Fruit fly (Drosophila melanogaster) whole organism: ENCODE data around the gene CG15014.

Experiments used
- CG8478 ChIP-seq: fragments of >200 bp; optimal IDR thresholded peaks from 2 replicates; lab custom pipeline; 2018; ENCODE audit warnings: inconsistent platforms
- Dll ChIP-seq: fragments of >200 bp; optimal IDR thresholded peaks from 2 replicates; lab custom pipeline; 2017
- EcR ChIP-seq, 2 experiments: fragments of >200 bp; optimal IDR thresholded peaks; 2 replicates each; lab custom pipeline; 2017; ENCODE audit warnings: missing biosample characterization in 2 of 2, missing genetic modification characterization in 2 of 2, missing genetic modification reagents in 2 of 2
- pan ChIP-seq: fragments of >200 bp; optimal IDR thresholded peaks from 2 replicates; lab custom pipeline; 2017
- psq ChIP-seq: fragments of >200 bp; optimal IDR thresholded peaks from 2 replicates; lab custom pipeline; 2017
- usp ChIP-seq: fragments of >200 bp; optimal IDR thresholded peaks from 2 replicates; lab custom pipeline; 2017; ENCODE audit warnings: missing biosample characterization, missing genetic modification characterization, mixed read lengths

Gene CG15014

DNA sequence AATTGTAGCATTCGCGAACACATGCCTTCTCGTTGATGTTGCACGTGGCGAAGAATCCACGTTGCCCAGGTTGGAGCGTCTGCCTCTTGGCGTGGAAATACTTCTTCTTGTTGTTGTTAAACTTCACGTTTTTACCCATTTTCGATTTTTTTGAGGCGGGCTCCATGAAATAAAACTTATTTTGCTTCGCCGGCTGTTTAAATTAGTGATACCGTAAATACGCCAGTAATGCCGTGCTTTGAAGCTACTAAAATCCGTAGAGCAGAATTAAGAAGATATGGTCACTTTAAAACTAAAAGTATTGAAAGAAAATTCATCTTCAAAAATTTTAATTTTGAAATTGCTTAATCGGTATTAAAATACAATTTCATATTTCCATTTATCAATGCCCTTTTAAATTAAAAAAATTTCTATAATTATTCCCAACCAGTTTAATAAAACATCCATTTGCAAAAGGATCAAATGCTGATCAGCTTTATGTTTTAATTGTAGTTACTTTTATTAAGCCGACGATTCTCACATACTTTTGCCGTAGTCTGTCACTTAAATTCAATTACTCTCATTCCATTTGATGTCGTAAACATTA is at the start of gene CG15014:
CG15014 (minus strand) TSS at position 228 of the 586 bp plus-strand sequence.
- TF ChIP-seq pan (no peak), usp (GFP tag; lab: Kevin White, UChicago) (no peak), Dll (lab: Kevin White, UChicago) (no peak), EcR (GFP tag; optimal IDR thresholded peaks at IDR 0.05; lab: Kevin White, UChicago) (no peak), psq (no peak), CG8478 (lab: Kevin White, UChicago) (no peak)

dm6 chr3L:4367339-4367738 is 45.3 kb upstream of the CG15014 start, which contains the start of gene CG11342:
CG11342 (minus strand) TSS chr3L:4367458.
- no peak for TF ChIP-seq Dll (lab: Kevin White, UChicago)
- TF ChIP-seq psq: no peak
- TF ChIP-seq pan: no peak
- no peak for TF ChIP-seq usp (GFP tag; lab: Kevin White, UChicago)
- TF ChIP-seq EcR (GFP tag; optimal IDR thresholded peaks at IDR 0.05; lab: Kevin White, UChicago): no peak
- TF ChIP-seq CG8478 (lab: Kevin White, UChicago): no peak

- TF ChIP-seq Dll (lab: Kevin White, UChicago) (no peak), pan (no peak), usp (GFP tag; lab: Kevin White, UChicago) (no peak), CG8478 (lab: Kevin White, UChicago) (no peak), psq (no peak)
These were observed 43.1 kb upstream of the CG15014 start, which contains the start of gene CG33514 for dm6 chr3L:4365197-4365596. CG33514 (plus strand) TSS chr3L:4365434.

- TF ChIP-seq pan (no peak), Dll (lab: Kevin White, UChicago) (no peak), CG8478 (lab: Kevin White, UChicago) (no peak), psq (no peak), usp (GFP tag; lab: Kevin White, UChicago) (no peak), EcR (GFP tag; optimal IDR thresholded peaks at IDR 0.05; lab: Kevin White, UChicago) (no peak)
These were observed 42.1 kb upstream of the CG15014 start, which contains the start of the genes Cip4 and mRpS6 for dm6 chr3L:4363887-4364794. Cip4 (minus strand) TSS chr3L:4364102. mRpS6 (plus strand) TSS chr3L:4364550.

dm6 chr3L:4363484-4363883 is 41.4 kb upstream of the CG15014 start:
- TF ChIP-seq CG8478 (lab: Kevin White, UChicago) (no peak), pan (no peak), psq (no peak), Dll (lab: Kevin White, UChicago) (no peak), EcR (GFP tag; optimal IDR thresholded peaks at IDR 0.05; lab: Kevin White, UChicago) (no peak), usp (GFP tag; lab: Kevin White, UChicago) (no peak)

dm6 chr3L:4362937-4363336 is 40.9 kb upstream of the CG15014 start:
- TF ChIP-seq EcR (GFP tag; optimal IDR thresholded peaks at IDR 0.05; lab: Kevin White, UChicago): no peak
- TF ChIP-seq CG8478 (lab: Kevin White, UChicago): no peak
- no peak for TF ChIP-seq Dll (lab: Kevin White, UChicago)
- no peak for TF ChIP-seq psq
- TF ChIP-seq pan: no peak
- TF ChIP-seq usp (GFP tag; lab: Kevin White, UChicago): no peak

DNA sequence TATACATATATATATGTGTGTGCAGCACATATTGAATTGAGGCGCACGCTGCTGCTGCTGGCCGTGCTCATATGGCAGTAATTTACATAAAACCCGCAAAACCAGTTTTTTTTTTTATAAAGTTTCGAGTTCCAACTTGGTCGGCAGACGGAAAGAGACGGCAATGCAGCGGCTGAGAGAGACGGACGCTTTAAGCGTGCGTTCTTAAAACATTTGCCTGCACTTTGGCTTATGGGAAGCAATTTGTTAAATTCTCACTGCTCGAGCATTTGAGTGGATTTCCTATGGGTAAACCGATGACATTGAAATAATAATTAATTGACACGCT is 38.3 kb upstream of the CG15014 start:
- TF ChIP-seq Dll (lab: Kevin White, UChicago) (no peak), CG8478 (lab: Kevin White, UChicago) (no peak), EcR (GFP tag; optimal IDR thresholded peaks at IDR 0.05; lab: Kevin White, UChicago) (no peak), psq (no peak), pan (no peak), usp (GFP tag; lab: Kevin White, UChicago) (no peak)

DNA sequence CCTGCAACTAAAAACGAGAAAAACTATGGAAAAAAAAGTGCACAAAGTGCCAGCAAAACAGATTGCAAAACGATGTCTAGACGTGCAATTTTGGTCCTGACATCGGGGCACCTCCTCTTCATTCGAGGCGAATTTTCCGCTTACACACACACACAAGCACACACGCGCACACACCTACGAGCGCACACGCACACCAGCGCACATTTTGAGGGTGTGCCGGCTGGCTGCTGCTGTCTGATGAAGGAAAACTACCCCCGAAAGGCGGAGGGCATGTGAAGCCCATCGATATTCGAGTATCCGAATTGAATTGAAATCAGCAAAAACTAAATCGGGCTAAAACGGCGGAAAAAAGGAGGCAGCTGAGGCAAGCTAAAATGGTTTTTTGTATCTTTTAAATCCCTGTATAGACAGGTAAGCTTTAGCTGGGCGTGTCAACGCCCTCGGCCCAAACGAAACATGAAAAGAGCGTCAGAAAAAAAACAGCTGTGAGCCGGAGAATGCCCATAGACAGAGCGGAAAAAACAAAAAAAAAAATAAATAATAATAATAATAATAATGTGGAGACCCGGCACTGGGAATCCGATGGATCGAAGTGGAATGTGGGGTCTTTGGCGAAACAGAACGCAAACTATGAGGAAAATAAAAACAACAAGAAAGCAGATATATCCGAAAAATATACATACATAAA is 37.8 kb upstream of the CG15014 start:
- TF ChIP-seq usp (GFP tag; lab: Kevin White, UChicago) (no peak), psq (no peak), CG8478 (lab: Kevin White, UChicago) (no peak), pan (no peak), Dll (lab: Kevin White, UChicago) (no peak), EcR (GFP tag; optimal IDR thresholded peaks at IDR 0.05; lab: Kevin White, UChicago) (no peak)

DNA sequence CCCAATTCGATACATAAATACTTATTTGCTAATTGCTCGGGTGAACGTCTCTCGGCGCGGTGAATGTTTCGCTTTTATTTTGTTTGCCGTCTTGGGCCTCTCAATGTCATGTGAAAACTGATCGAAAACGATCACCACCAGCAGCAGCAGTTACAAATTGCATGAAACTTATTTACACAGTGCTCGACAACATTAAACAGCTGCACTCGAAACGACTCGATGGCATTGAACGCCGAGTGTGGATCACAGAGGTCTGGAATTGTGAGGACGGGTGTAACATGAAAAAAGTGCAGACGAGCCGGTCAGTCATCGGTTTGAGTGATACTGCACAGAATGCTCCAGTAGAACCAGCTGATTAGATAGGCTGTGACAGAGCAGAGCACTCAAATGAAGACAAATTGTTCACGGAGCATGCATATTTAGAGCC is 35.7 kb upstream of the CG15014 start:
- TF ChIP-seq EcR (GFP tag; optimal IDR thresholded peaks at IDR 0.05; lab: Kevin White, UChicago) (no peak), pan (no peak), psq (no peak)

DNA sequence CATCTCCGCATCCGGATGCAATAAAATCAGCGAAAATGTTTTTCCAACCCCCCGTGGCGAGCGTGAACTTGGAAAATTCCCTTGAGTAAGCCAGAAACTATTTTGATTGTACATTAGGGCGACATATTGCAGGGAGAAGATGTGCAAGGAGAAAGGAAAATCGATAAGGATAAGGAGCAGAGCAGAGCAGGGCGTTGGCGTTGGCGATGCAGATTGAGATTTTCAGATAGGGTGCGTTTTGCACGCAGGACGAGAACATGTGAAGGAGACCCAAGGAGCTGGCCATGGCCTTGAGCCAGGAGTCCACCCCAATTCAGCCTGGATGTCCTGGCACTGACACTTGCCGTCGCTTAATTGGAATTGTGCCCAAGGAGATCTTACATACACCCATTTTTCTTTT is 34.9 kb upstream of the CG15014 start:
- no peak for TF ChIP-seq EcR (GFP tag; optimal IDR thresholded peaks at IDR 0.05; lab: Kevin White, UChicago)
- no peak for TF ChIP-seq Dll (lab: Kevin White, UChicago)
- TF ChIP-seq usp (GFP tag; lab: Kevin White, UChicago): no peak
- TF ChIP-seq pan: no peak
- no peak for TF ChIP-seq CG8478 (lab: Kevin White, UChicago)
- no peak for TF ChIP-seq psq

dm6 chr3L:4354898-4355627 is 33.0 kb upstream of the CG15014 start:
- TF ChIP-seq pan (no peak), EcR (GFP tag; optimal IDR thresholded peaks at IDR 0.05; lab: Kevin White, UChicago) (no peak), Dll (lab: Kevin White, UChicago) (no peak), psq (no peak), CG8478 (lab: Kevin White, UChicago) (no peak), usp (GFP tag; lab: Kevin White, UChicago) (no peak)
